1 worm cellular context compared by ENCODE assay signal in the genomic region with DNA sequence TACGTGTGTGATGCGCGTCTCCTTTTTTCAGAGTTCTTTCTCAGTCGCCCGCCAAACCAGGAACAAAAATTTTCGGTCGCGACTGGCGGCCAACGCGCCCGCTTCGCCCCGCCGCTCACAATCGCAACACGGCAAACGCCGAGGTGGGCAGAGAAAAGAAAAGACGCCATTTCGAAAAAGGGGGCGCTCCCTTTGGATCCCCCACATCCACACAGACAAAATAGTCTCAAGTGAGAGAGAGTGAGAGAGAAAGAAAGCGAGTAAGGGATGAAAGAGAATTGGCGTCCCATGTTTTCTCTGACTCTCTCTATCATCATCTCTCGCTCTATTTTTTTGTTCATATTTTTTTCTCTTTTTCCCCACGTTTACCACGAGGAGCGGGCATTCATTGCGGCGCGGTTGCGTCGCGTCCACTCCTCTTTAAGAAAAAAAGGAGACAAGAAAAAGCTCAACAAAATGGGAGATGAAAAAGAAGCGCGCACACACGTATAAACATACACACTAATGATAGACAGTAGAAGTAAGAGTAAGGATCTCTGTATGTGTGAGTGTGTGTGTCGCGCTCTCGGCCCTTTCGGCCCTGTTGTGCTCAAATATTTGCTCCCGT.
TF ChIP-seq lines count a peak whose summit lies in the region.

No protein-coding gene starts in this region.

TF ChIP-seq in whole organism, L4 larva, 104 proteins besides CTCF, POLR2A, EP300 and RAD21 (continued from another document):
- peak; percentile 96 for TF ChIP-seq hlh-30 (tag; optimal IDR thresholded peaks at IDR 0.05; lab: Kevin White, UChicago; ENCODE audit: insufficient read depth)
- peak; percentile 70 for TF ChIP-seq nhr-11 (tag; optimal IDR thresholded peaks at IDR 0.05; lab: Kevin White, UChicago)
- TF ChIP-seq R02D3.7 (tag; optimal IDR thresholded peaks at IDR 0.05; lab: Kevin White, UChicago): no peak
- peak; percentile 87 for TF ChIP-seq nhr-25 (tag; optimal IDR thresholded peaks at IDR 0.05; lab: Kevin White, UChicago; ENCODE audit: borderline replicate concordance, insufficient read depth)
- TF ChIP-seq cey-2 (tag; optimal IDR thresholded peaks at IDR 0.05; lab: Kevin White, UChicago; ENCODE audit: borderline replicate concordance, insufficient read depth): no peak
- peak; percentile 53; the same call in 1 of the 2 replicates for TF ChIP-seq pha-4 (GFP tag; IDR thresholded peaks at IDR 0.05; lab: Robert Waterston, UW)
- TF ChIP-seq pha-4 (tag; optimal IDR thresholded peaks at IDR 0.05; lab: Kevin White, UChicago): peak; percentile 52
- TF ChIP-seq snpc-4 (tag; optimal IDR thresholded peaks at IDR 0.05; lab: Kevin White, UChicago): no peak
- TF ChIP-seq snpc-1.2 (GFP tag; IDR thresholded peaks at IDR 0.05; lab: Robert Waterston, UW): no peak
- TF ChIP-seq mdt-29 (GFP tag; IDR thresholded peaks at IDR 0.05; lab: Robert Waterston, UW): no peak
- no peak for TF ChIP-seq F44E2.7 (GFP tag; IDR thresholded peaks at IDR 0.05; lab: Robert Waterston, UW)
- peak; percentile 51 for TF ChIP-seq madf-9 (GFP tag; conservative IDR thresholded peaks at IDR 0.05; lab: Robert Waterston, UW)
- TF ChIP-seq aha-1 (tag; lab: Kevin White, UChicago): peak; percentile 99
- TF ChIP-seq dmd-6 (GFP tag; IDR thresholded peaks at IDR 0.05; lab: Robert Waterston, UW): peak; percentile 82
- no peak for TF ChIP-seq ceh-28 (tag; optimal IDR thresholded peaks at IDR 0.05; lab: Kevin White, UChicago)
- peak; percentile 54 for TF ChIP-seq lir-3 (tag; optimal IDR thresholded peaks at IDR 0.05; lab: Kevin White, UChicago)
- TF ChIP-seq duxl-1 (tag; optimal IDR thresholded peaks at IDR 0.05; lab: Kevin White, UChicago; ENCODE audit: poor library complexity): peak; percentile 35
- no peak for TF ChIP-seq ztf-11 (tag; optimal IDR thresholded peaks at IDR 0.05; lab: Kevin White, UChicago)
- peak; percentile 16 for TF ChIP-seq F10B5.3 (tag; optimal IDR thresholded peaks at IDR 0.05; lab: Kevin White, UChicago)
- TF ChIP-seq gei-8 (GFP tag; optimal IDR thresholded peaks at IDR 0.05; lab: Kevin White, UChicago): peak; percentile 68
- no peak for TF ChIP-seq daf-8 (GFP tag; IDR thresholded peaks at IDR 0.05; lab: Robert Waterston, UW)
- TF ChIP-seq lim-7 (GFP tag; IDR thresholded peaks at IDR 0.05; lab: Robert Waterston, UW): no peak
- TF ChIP-seq ama-1 (optimal IDR thresholded peaks at IDR 0.05; lab: Kevin White, UChicago): peak; percentile 9
- TF ChIP-seq mxl-2 (GFP tag; conservative IDR thresholded peaks at IDR 0.05; lab: Robert Waterston, UW): 0 out of 2 replicates have a peak, but pooled peaks have one; percentile 4
- no peak for TF ChIP-seq F26F4.8 (GFP tag; conservative IDR thresholded peaks at IDR 0.05; lab: Robert Waterston, UW)
- 0 out of 2 replicates have a peak, but pooled peaks have one; percentile 23 for TF ChIP-seq dmd-8 (GFP tag; IDR thresholded peaks at IDR 0.05; lab: Robert Waterston, UW)
- TF ChIP-seq unc-62 (GFP tag; optimal IDR thresholded peaks at IDR 0.05 in 1 of 2; lab: Kevin White, UChicago): peak in 1 of 2 experiments; percentile 90
- TF ChIP-seq unc-62 (tag; optimal IDR thresholded peaks at IDR 0.05; lab: Kevin White, UChicago): no peak
- TF ChIP-seq ceh-62 (tag; optimal IDR thresholded peaks at IDR 0.05; lab: Kevin White, UChicago): no peak
- no peak for TF ChIP-seq ces-1 (GFP tag; optimal IDR thresholded peaks at IDR 0.05; lab: Kevin White, UChicago)
- TF ChIP-seq nhr-28 (tag; optimal IDR thresholded peaks at IDR 0.05; lab: Kevin White, UChicago): peak; percentile 82
- TF ChIP-seq saeg-2 (GFP tag; IDR thresholded peaks at IDR 0.05; lab: Robert Waterston, UW): no peak
- 0 out of 2 replicates have a peak, but pooled peaks have one; percentile 45 for TF ChIP-seq nhr-42 (GFP tag; IDR thresholded peaks at IDR 0.05; lab: Robert Waterston, UW)
- peak; percentile 15 for TF ChIP-seq dpl-1 (GFP tag; optimal IDR thresholded peaks at IDR 0.05; lab: Kevin White, UChicago)
- no peak for TF ChIP-seq Y48G9A.11 (GFP tag; IDR thresholded peaks at IDR 0.05; lab: Robert Waterston, UW)
